Fruit fly (Drosophila melanogaster) Kc167 (cell line): ENCODE data around the gene InR.

Experiments
- Myc ChIP-seq: fragments of >200 bp; optimal IDR thresholded peaks from 2 replicates; lab custom pipeline; 2017; ENCODE audit warnings: missing external identifiers
- Sin3A ChIP-seq: fragments of >200 bp; optimal IDR thresholded peaks from 2 replicates; lab custom pipeline; 2018; ENCODE audit warnings: missing external identifiers
- h ChIP-seq: fragments of >200 bp; optimal IDR thresholded peaks from 3 replicates; lab custom pipeline; 2018; ENCODE audit warnings: missing external identifiers
- insv ChIP-seq: fragments of >200 bp; optimal IDR thresholded peaks from 3 replicates; lab custom pipeline; 2018; ENCODE audit warnings: missing external identifiers
- psq ChIP-seq: fragments of >200 bp; optimal IDR thresholded peaks from 2 replicates; lab custom pipeline; 2017; ENCODE audit warnings: missing external identifiers
- ttk ChIP-seq: sonication (Bioruptor generic); optimal IDR thresholded peaks from 2 replicates; lab custom pipeline; 2017; ENCODE audit warnings: missing external identifiers

The InR gene

dm6 chr3R:21616061-21616851, 2.9 kb downstream of the InR start:
- TF ChIP-seq psq (lab: Kevin White, UChicago) (peak; percentile 9), ttk (lab: Kevin White, UChicago) (no peak)

- no peak for TF ChIP-seq ttk (lab: Kevin White, UChicago)
- TF ChIP-seq h (lab: Kevin White, UChicago): no peak
- no peak for TF ChIP-seq psq (lab: Kevin White, UChicago)
- TF ChIP-seq Sin3A (lab: Kevin White, UChicago): no peak
- no peak for TF ChIP-seq Myc (lab: Kevin White, UChicago)
- no peak for TF ChIP-seq insv (lab: Kevin White, UChicago)
These were observed 4.2 kb downstream of the InR start for dm6 chr3R:21614858-21615427.

dm6 chr3R:21613322-21613807, 5.8 kb downstream of the InR start:
- TF ChIP-seq h (lab: Kevin White, UChicago) (no peak), insv (lab: Kevin White, UChicago) (no peak), ttk (lab: Kevin White, UChicago) (no peak), psq (lab: Kevin White, UChicago) (peak; percentile 31), Sin3A (lab: Kevin White, UChicago) (no peak), Myc (lab: Kevin White, UChicago) (no peak)

dm6 chr3R:21612902-21613301, 6.2 kb downstream of the InR start:
- TF ChIP-seq ttk (lab: Kevin White, UChicago) (no peak), Sin3A (lab: Kevin White, UChicago) (no peak), h (lab: Kevin White, UChicago) (no peak), Myc (lab: Kevin White, UChicago) (no peak), insv (lab: Kevin White, UChicago) (no peak), psq (lab: Kevin White, UChicago) (no peak)

dm6 chr3R:21611629-21612180, 7.4 kb downstream of the InR start:
- TF ChIP-seq psq (lab: Kevin White, UChicago) (no peak), ttk (lab: Kevin White, UChicago) (no peak), Myc (lab: Kevin White, UChicago) (no peak), Sin3A (lab: Kevin White, UChicago) (no peak), h (lab: Kevin White, UChicago) (no peak), insv (lab: Kevin White, UChicago) (no peak)

- TF ChIP-seq psq (lab: Kevin White, UChicago): no peak
- TF ChIP-seq h (lab: Kevin White, UChicago): no peak
- no peak for TF ChIP-seq Sin3A (lab: Kevin White, UChicago)
- no peak for TF ChIP-seq Myc (lab: Kevin White, UChicago)
- no peak for TF ChIP-seq insv (lab: Kevin White, UChicago)
- TF ChIP-seq ttk (lab: Kevin White, UChicago): no peak
These were observed 10.7 kb downstream of the InR start for dm6 chr3R:21608275-21609035.

- TF ChIP-seq psq (lab: Kevin White, UChicago) (peak; percentile 34), Sin3A (lab: Kevin White, UChicago) (no peak)
These were observed 12.7 kb downstream of the InR start for dm6 chr3R:21606221-21607099.

- TF ChIP-seq h (lab: Kevin White, UChicago) (no peak), psq (lab: Kevin White, UChicago) (peak; percentile 33)
These were observed 13.7 kb downstream of the InR start for dm6 chr3R:21605291-21605898.

dm6 chr3R:21604564-21604963, 14.6 kb downstream of the InR start:
- TF ChIP-seq Myc (lab: Kevin White, UChicago) (no peak), psq (lab: Kevin White, UChicago) (no peak), insv (lab: Kevin White, UChicago) (no peak), ttk (lab: Kevin White, UChicago) (no peak), h (lab: Kevin White, UChicago) (no peak), Sin3A (lab: Kevin White, UChicago) (no peak)

- TF ChIP-seq Sin3A (lab: Kevin White, UChicago) (no peak), psq (lab: Kevin White, UChicago) (no peak), insv (lab: Kevin White, UChicago) (no peak), h (lab: Kevin White, UChicago) (no peak), Myc (lab: Kevin White, UChicago) (no peak), ttk (lab: Kevin White, UChicago) (no peak)
These were observed 16.5 kb downstream of the InR start for dm6 chr3R:21602688-21603031.
